Fruit fly (Drosophila melanogaster) S2 (cell line): Measurements from ENCODE around the gene hep.

ENCODE experiments used
- CG8478 ChIP-seq: fragments of >200 bp; optimal IDR thresholded peaks from 2 replicates; lab custom pipeline; 2018
- CTCF ChIP-seq, 2 experiments: fragments of >200 bp; optimal IDR thresholded peaks; 2 replicates each; lab custom pipeline; 2018

dm6 chrX:13134811-13135210 is 44.6 kb upstream of the hep start:
- TF ChIP-seq CTCF (optimal IDR thresholded peaks at IDR 0.05; lab: Kevin White, UChicago), result peak in 1 of 2 experiments; percentile 6
- no peak for TF ChIP-seq CG8478 (lab: Kevin White, UChicago)
